Worm (Caenorhabditis elegans) whole organism, mixed stage, embryonic: Measurements from ENCODE around the gene ZK809.9.

Experiments used
- bed-3 ChIP-seq: fragments of 200-800 bp; sonication (Bioruptor generic); optimal IDR thresholded peaks from 3 replicates; lab custom pipeline; 2018; ENCODE audit warnings: mild to moderate bottlenecking, missing genetic modification characterization, moderate library complexity, missing compliant biosample characterization
- blmp-1 ChIP-seq: fragments of 150-350 bp; optimal IDR thresholded peaks from 2 replicates; lab custom pipeline; 2014; ENCODE audit warnings: missing biosample characterization, missing genetic modification characterization
- ceh-39 ChIP-seq: fragments of 150-350 bp; optimal IDR thresholded peaks from 2 replicates; lab custom pipeline; 2014; ENCODE audit warnings: missing biosample characterization, missing genetic modification characterization
- ces-1 ChIP-seq: fragments of 150-350 bp; optimal IDR thresholded peaks from 2 replicates; lab custom pipeline; 2014; ENCODE audit warnings: missing biosample characterization, missing genetic modification reagents, missing genetic modification characterization
- cnd-1 ChIP-seq: fragments of 200-800 bp; sonication (Bioruptor generic); optimal IDR thresholded peaks from 2 replicates; lab custom pipeline; 2018; ENCODE audit warnings: mild to moderate bottlenecking, missing genetic modification characterization, missing compliant biosample characterization
- drap-1 ChIP-seq: fragments of 200-800 bp; sonication (Bioruptor generic); optimal IDR thresholded peaks from 3 replicates; lab custom pipeline; 2018; ENCODE audit warnings: mild to moderate bottlenecking, missing genetic modification characterization, missing compliant biosample characterization
- elt-1 ChIP-seq: sonication (generic microtip); optimal IDR thresholded peaks from 2 replicates; lab custom pipeline; 2017; ENCODE audit warnings: missing genetic modification characterization, mild to moderate bottlenecking, missing compliant biosample characterization, antibody characterized with exemption, moderate library complexity, borderline replicate concordance; ENCODE audit not compliant: insufficient read depth
- ham-2 ChIP-seq: fragments of 200-800 bp; sonication (Bioruptor generic); optimal IDR thresholded peaks from 2 replicates; lab custom pipeline; 2018; ENCODE audit warnings: mild to moderate bottlenecking, missing genetic modification characterization, missing compliant biosample characterization
- hlh-1 ChIP-seq: fragments of 150-350 bp; optimal IDR thresholded peaks from 2 replicates; lab custom pipeline; 2014; ENCODE audit warnings: missing biosample characterization, missing genetic modification reagents, missing genetic modification characterization
- lin-13 ChIP-seq: fragments of 150-350 bp; optimal IDR thresholded peaks from 2 replicates; lab custom pipeline; 2014; ENCODE audit warnings: missing biosample characterization, missing genetic modification characterization
- lin-32 ChIP-seq: fragments of 200-800 bp; sonication (Bioruptor generic); optimal IDR thresholded peaks from 2 replicates; lab custom pipeline; 2018; ENCODE audit warnings: mild to moderate bottlenecking, missing genetic modification characterization, missing compliant biosample characterization
- lsy-2 ChIP-seq: fragments of 150-350 bp; optimal IDR thresholded peaks from 2 replicates; lab custom pipeline; 2014; ENCODE audit warnings: missing biosample characterization, missing genetic modification characterization
- mls-2 ChIP-seq: sonication (generic microtip); optimal IDR thresholded peaks from 2 replicates; lab custom pipeline; 2016; ENCODE audit warnings: mild to moderate bottlenecking, missing genetic modification characterization, moderate library complexity, missing compliant biosample characterization
- nhr-2 ChIP-seq: fragments of 150-350 bp; optimal IDR thresholded peaks from 2 replicates; lab custom pipeline; 2014; ENCODE audit warnings: missing biosample characterization, missing genetic modification characterization
- nhr-76 ChIP-seq: sonication (generic microtip); optimal IDR thresholded peaks from 2 replicates; lab custom pipeline; 2017; ENCODE audit warnings: missing biosample characterization, missing genetic modification characterization
- pha-4 ChIP-seq: fragments of 150-350 bp; optimal IDR thresholded peaks from 2 replicates; lab custom pipeline; 2018; ENCODE audit warnings: missing biosample characterization, missing genetic modification reagents, missing genetic modification characterization
- sem-2 ChIP-seq: fragments of 200-800 bp; sonication (Bioruptor generic); optimal IDR thresholded peaks from 2 replicates; lab custom pipeline; 2018; ENCODE audit warnings: mild to moderate bottlenecking, missing genetic modification characterization, missing compliant biosample characterization
- sptf-1 ChIP-seq: sonication (generic microtip); optimal IDR thresholded peaks from 2 replicates; lab custom pipeline; 2017; ENCODE audit warnings: mild to moderate bottlenecking, missing genetic modification characterization, moderate library complexity, missing compliant biosample characterization
- tbx-8 ChIP-seq: fragments of 200-800 bp; sonication (Bioruptor generic); optimal IDR thresholded peaks from 2 replicates; lab custom pipeline; 2018; ENCODE audit warnings: mild to moderate bottlenecking, missing genetic modification characterization, moderate library complexity, missing compliant biosample characterization
- unc-120 ChIP-seq: sonication (generic microtip); optimal IDR thresholded peaks from 2 replicates; lab custom pipeline; 2017; ENCODE audit warnings: missing genetic modification characterization, missing compliant biosample characterization; ENCODE audit not compliant: poor library complexity, severe bottlenecking
- unc-39 ChIP-seq: fragments of 150-350 bp; optimal IDR thresholded peaks from 2 replicates; lab custom pipeline; 2014; ENCODE audit warnings: missing biosample characterization, missing genetic modification characterization
- unc-62 ChIP-seq: fragments of 150-350 bp; optimal IDR thresholded peaks from 2 replicates; lab custom pipeline; 2014; ENCODE audit warnings: missing biosample characterization, missing genetic modification reagents, missing genetic modification characterization
- zip-8 ChIP-seq: fragments of 150-350 bp; optimal IDR thresholded peaks from 2 replicates; lab custom pipeline; 2014; ENCODE audit warnings: missing biosample characterization, missing genetic modification characterization
- ztf-11 ChIP-seq: fragments of 150-350 bp; optimal IDR thresholded peaks from 2 replicates; lab custom pipeline; 2014; ENCODE audit warnings: missing biosample characterization, missing genetic modification characterization

The ZK809.9 gene

DNA sequence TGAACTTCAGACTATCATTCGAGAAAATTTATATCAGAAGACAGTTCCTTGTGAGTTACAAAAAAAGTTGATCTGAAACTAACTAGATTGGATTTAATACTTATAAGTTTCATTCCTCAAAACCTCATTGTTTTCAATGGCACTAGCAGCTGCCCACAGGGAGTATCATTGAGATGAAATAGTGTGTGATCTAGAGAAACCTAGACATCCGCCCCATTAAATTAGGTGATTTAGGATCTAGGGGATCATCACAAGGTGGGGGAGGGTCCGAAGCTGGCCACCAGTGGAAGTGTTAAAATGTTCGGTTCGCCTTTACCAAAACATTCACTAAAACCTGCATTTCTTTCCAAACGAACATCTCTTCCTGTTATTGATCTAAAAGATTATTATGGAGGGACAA lies 51.3 kb downstream of the ZK809.9 start:
- peak; percentile 14 for TF ChIP-seq hlh-1
- no peak for TF ChIP-seq lsy-2 (tag; lab: Kevin White, UChicago)

DNA sequence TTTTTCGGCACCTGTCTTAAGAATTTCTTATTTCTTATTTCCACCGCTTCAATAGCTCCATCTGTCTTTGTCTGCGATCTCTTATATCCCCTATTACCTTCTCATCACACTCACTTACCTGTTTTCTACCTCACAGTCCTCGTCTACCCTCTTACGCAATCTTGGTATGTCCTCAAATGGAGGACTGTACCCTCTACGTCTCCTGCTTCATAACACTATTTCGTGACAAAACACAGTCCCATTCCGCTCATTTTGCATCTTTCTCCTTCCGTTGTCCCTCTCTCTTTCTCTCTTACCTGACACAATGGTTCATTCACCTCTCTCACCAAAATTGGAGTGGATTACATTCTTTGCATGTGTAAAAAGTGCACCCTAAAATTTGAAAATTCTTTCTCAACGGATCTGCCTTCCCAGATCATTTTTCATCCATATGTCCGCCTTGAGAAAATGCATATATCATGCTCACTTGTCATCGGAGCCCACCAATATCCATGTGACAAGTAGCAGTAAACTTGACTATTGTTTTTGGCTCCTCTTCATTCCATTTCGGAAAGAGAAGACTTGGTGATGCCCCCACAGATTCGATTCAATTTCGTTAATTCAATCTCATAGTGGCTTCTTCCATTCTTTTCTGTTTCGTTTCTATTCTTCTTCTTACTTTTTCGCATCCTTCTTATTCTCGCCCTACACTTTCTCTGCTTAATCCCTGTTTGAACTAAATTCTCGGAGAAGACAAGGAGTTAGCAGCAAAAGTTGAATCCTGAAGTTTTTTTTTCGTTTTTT lies 52.2 kb downstream of the ZK809.9 start:
- TF ChIP-seq drap-1 (no peak), sptf-1 (no peak), ces-1 (GFP tag; lab: Kevin White, UChicago) (peak; percentile 98), ztf-11 (tag; lab: Kevin White, UChicago) (no peak), unc-120 (tag; lab: Kevin White, UChicago) (no peak), lin-13 (tag; lab: Kevin White, UChicago) (no peak), elt-1 (tag; lab: Kevin White, UChicago) (no peak), tbx-8 (GFP tag; lab: Kevin White, UChicago) (no peak), blmp-1 (no peak), mls-2 (tag; lab: Kevin White, UChicago) (peak; percentile 30), nhr-76 (tag; lab: Kevin White, UChicago) (no peak), zip-8 (tag; lab: Kevin White, UChicago) (peak; percentile 69), sem-2 (GFP tag; lab: Kevin White, UChicago) (no peak), ham-2 (GFP tag; lab: Kevin White, UChicago) (no peak), unc-39 (no peak), pha-4 (tag; lab: Kevin White, UChicago) (no peak), cnd-1 (tag; lab: Kevin White, UChicago) (peak; percentile 34), bed-3 (no peak), lin-32 (no peak), unc-62 (GFP tag; lab: Kevin White, UChicago) (no peak), ceh-39 (tag; lab: Kevin White, UChicago) (peak; percentile 1), hlh-1 (no peak), nhr-2 (tag; lab: Kevin White, UChicago) (peak; percentile 99)
